Worm (Caenorhabditis elegans) whole organism, L3 larva: ENCODE results near the gene srh-33.

Source experiments
- jun-1 ChIP-seq: fragments of 150-350 bp; optimal IDR thresholded peaks from 2 replicates; lab custom pipeline; 2014; ENCODE audit warnings: missing biosample characterization, missing genetic modification reagents, missing genetic modification characterization
- mdl-1 ChIP-seq: fragments of 150-350 bp; optimal IDR thresholded peaks from 2 replicates; lab custom pipeline; 2014; ENCODE audit warnings: missing biosample characterization, missing genetic modification characterization
- nhr-25 ChIP-seq: sonication (generic microtip); optimal IDR thresholded peaks from 2 replicates; lab custom pipeline; 2017; ENCODE audit warnings: missing biosample characterization, missing genetic modification characterization
- unc-39 ChIP-seq: sonication (generic microtip); optimal IDR thresholded peaks from 4 replicates; lab custom pipeline; 2017; ENCODE audit warnings: missing biosample characterization, missing genetic modification characterization
- zag-1 ChIP-seq: fragments of 150-350 bp; optimal IDR thresholded peaks from 2 replicates; lab custom pipeline; 2014; ENCODE audit warnings: missing biosample characterization, missing genetic modification characterization

ce11 chrV:438094-438493, 5.0 kb downstream of the srh-33 start, which contains the start of gene B0554.1:
- TF ChIP-seq unc-39 (no peak), nhr-25 (tag; lab: Kevin White, UChicago) (no peak), jun-1 (tag; lab: Kevin White, UChicago) (no peak), mdl-1 (no peak), zag-1 (tag; lab: Kevin White, UChicago) (no peak)
